Worm (Caenorhabditis elegans): ENCODE results near the gene ZK1240.1.

DNA sequence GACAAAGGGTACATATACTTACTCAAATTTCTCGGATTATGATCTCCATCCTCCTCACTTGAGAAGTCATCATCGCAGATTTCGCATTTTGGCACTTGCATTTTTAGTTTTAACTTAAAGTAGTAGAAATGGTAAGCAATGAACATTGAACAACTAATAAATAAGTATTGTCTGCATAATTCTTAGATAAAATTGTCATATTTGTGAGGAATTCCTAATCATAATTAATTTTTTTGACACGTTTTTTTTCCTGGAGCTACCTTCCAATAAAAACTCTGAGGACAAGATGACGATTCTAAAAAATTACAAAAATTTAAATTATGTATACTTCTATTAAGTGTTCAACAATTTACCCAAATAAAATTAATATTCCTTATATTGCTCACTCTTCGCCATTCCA is 16.4 kb upstream of the ZK1240.1 start, which contains the start of the genes trim-21 and B0281.1:
- TF ChIP-seq unc-62 (GFP tag; optimal IDR thresholded peaks at IDR 0.05) (no peak), elt-1 (tag; optimal IDR thresholded peaks at IDR 0.05; ENCODE audit: borderline replicate concordance, insufficient read depth) (no peak), nhr-28 (tag; optimal IDR thresholded peaks at IDR 0.05) (no peak), elt-3 (tag; optimal IDR thresholded peaks at IDR 0.05) (no peak), M03D4.4 (tag; optimal IDR thresholded peaks at IDR 0.05) (no peak), mep-1 (tag; optimal IDR thresholded peaks at IDR 0.05) (no peak), pha-4 (tag; optimal IDR thresholded peaks at IDR 0.05) (no peak), ztf-11 (tag; optimal IDR thresholded peaks at IDR 0.05) (no peak), nhr-237 (tag; optimal IDR thresholded peaks at IDR 0.05) (no peak), snpc-4 (tag; optimal IDR thresholded peaks at IDR 0.05) (no peak)

All from whole organism, mixed stage, embryonic.